Worm (Caenorhabditis elegans) whole organism, L1 larva: Measurements from ENCODE around the gene spon-1.

Experiments used
- C04F5.9 ChIP-seq: sonication (generic microtip); optimal IDR thresholded peaks from 2 replicates; lab custom pipeline; 2016; ENCODE audit warnings: missing genetic modification characterization, missing compliant biosample characterization
- C16A3.4 ChIP-seq: fragments of 150-350 bp; optimal IDR thresholded peaks from 2 replicates; lab custom pipeline; 2014; ENCODE audit warnings: missing biosample characterization, missing genetic modification characterization
- C34B4.2 ChIP-seq: sonication (generic microtip); optimal IDR thresholded peaks from 2 replicates; lab custom pipeline; 2017; ENCODE audit warnings: mild to moderate bottlenecking, missing genetic modification characterization, missing compliant biosample characterization
- F16B12.6 ChIP-seq: fragments of 150-350 bp; optimal IDR thresholded peaks from 2 replicates; lab custom pipeline; 2014; ENCODE audit warnings: missing biosample characterization, missing genetic modification characterization
- Y116A8C.19 ChIP-seq: sonication (generic microtip); optimal IDR thresholded peaks from 2 replicates; lab custom pipeline; 2016; ENCODE audit warnings: missing compliant biosample characterization, missing genetic modification characterization, borderline replicate concordance
- aha-1 ChIP-seq: fragments of 150-350 bp; optimal IDR thresholded peaks from 2 replicates; lab custom pipeline; 2014; ENCODE audit warnings: missing biosample characterization, missing genetic modification characterization
- alr-1 ChIP-seq: fragments of 200-800 bp; sonication (Bioruptor generic); optimal IDR thresholded peaks from 2 replicates; lab custom pipeline; 2018; ENCODE audit warnings: borderline replicate concordance, mild to moderate bottlenecking, missing genetic modification characterization, missing compliant biosample characterization
- ama-1 ChIP-seq: fragments of 150-350 bp; optimal IDR thresholded peaks from 2 replicates; lab custom pipeline; 2014
- ceh-8 ChIP-seq: fragments of 200-800 bp; sonication (Bioruptor generic); optimal IDR thresholded peaks from 2 replicates; lab custom pipeline; 2018; ENCODE audit warnings: mild to moderate bottlenecking, missing genetic modification characterization, moderate library complexity, missing compliant biosample characterization
- ceh-88 ChIP-seq: fragments of 200-800 bp; sonication (Bioruptor generic); IDR thresholded peaks from 2 replicates; pipeline ENCODE4 v1.3.6; 2022; ENCODE audit warnings: missing genetic modification characterization, missing compliant biosample characterization
- ceh-90 ChIP-seq: sonication (generic microtip); optimal IDR thresholded peaks from 2 replicates; lab custom pipeline; 2016; ENCODE audit warnings: missing genetic modification characterization, missing compliant biosample characterization
- dsc-1 ChIP-seq: sonication (generic microtip); optimal IDR thresholded peaks from 2 replicates; lab custom pipeline; 2016; ENCODE audit warnings: mild to moderate bottlenecking, missing genetic modification characterization, missing compliant biosample characterization
- efl-1 ChIP-seq, 4 experiments: fragments of 150-350 bp; optimal IDR thresholded peaks in 3 of 4; peaks in 1 of 4; 1 replicate in 1 of 4; 2 replicates in 3 of 4; lab custom pipeline; 2014; ENCODE audit warnings: missing biosample characterization in 2 of 4, missing genetic modification characterization in 2 of 4, missing genetic modification reagents in 2 of 4
- fkh-10 ChIP-seq: sonication (generic microtip); optimal IDR thresholded peaks from 2 replicates; lab custom pipeline; 2017; ENCODE audit warnings: missing biosample characterization, missing genetic modification reagents, missing genetic modification characterization
- fkh-4 ChIP-seq: sonication (generic microtip); optimal IDR thresholded peaks from 2 replicates; lab custom pipeline; 2016; ENCODE audit warnings: missing compliant biosample characterization, missing genetic modification characterization, borderline replicate concordance
- hlh-4 ChIP-seq: sonication (generic microtip); optimal IDR thresholded peaks from 2 replicates; lab custom pipeline; 2016; ENCODE audit warnings: mild to moderate bottlenecking, missing genetic modification characterization, missing compliant biosample characterization
- hpl-2 ChIP-seq: fragments of 150-350 bp; optimal IDR thresholded peaks from 2 replicates; lab custom pipeline; 2014; ENCODE audit warnings: missing biosample characterization, missing genetic modification reagents, missing genetic modification characterization
- isw-1 ChIP-seq: fragments of 200-800 bp; sonication (Bioruptor generic); IDR thresholded peaks from 2 replicates; pipeline ENCODE4 v1.3.6; 2022; ENCODE audit warnings: missing genetic modification characterization, missing compliant biosample characterization
- jun-1 ChIP-seq: fragments of 150-350 bp; optimal IDR thresholded peaks from 2 replicates; lab custom pipeline; 2014; ENCODE audit warnings: missing biosample characterization, missing genetic modification reagents, missing genetic modification characterization
- lin-14 ChIP-seq: fragments of 200-800 bp; sonication (Bioruptor generic); optimal IDR thresholded peaks from 2 replicates; lab custom pipeline; 2018; ENCODE audit warnings: mild to moderate bottlenecking, missing genetic modification characterization, moderate library complexity, missing compliant biosample characterization
- lin-15B ChIP-seq: fragments of 150-350 bp; sonication (generic microtip); optimal IDR thresholded peaks from 3 replicates; lab custom pipeline; 2014; ENCODE audit warnings: missing biosample characterization, missing genetic modification characterization
- lin-35 ChIP-seq, 2 experiments: fragments of 150-350 bp; optimal IDR thresholded peaks; 2 replicates each; lab custom pipeline; 2014; ENCODE audit warnings: missing biosample characterization in 2 of 2, missing genetic modification characterization in 2 of 2, missing genetic modification reagents in 2 of 2
- lir-3 ChIP-seq: sonication (generic microtip); optimal IDR thresholded peaks from 2 replicates; lab custom pipeline; 2016; ENCODE audit warnings: mild to moderate bottlenecking, missing genetic modification characterization, moderate library complexity, missing compliant biosample characterization; ENCODE audit not compliant: poor library complexity
- lsy-2 ChIP-seq, 2 experiments: fragments of 150-350 bp; optimal IDR thresholded peaks; 2 replicates each; lab custom pipeline; 2014; ENCODE audit warnings: missing biosample characterization in 2 of 2, missing genetic modification characterization in 2 of 2
- mab-9 ChIP-seq: fragments of 200-800 bp; sonication (Bioruptor generic); IDR thresholded peaks from 2 replicates; pipeline ENCODE4 v1.3.6; 2022; ENCODE audit warnings: missing genetic modification reagents, missing genetic modification characterization, missing compliant biosample characterization
- mdl-1 ChIP-seq, 2 experiments: fragments of 150-350 bp; optimal IDR thresholded peaks; 2 replicates each; lab custom pipeline; 2014 to 2017; ENCODE audit warnings: missing biosample characterization in 2 of 2, missing genetic modification characterization in 2 of 2, inconsistent platforms in 1 of 2
- mep-1 ChIP-seq: fragments of 150-350 bp; optimal IDR thresholded peaks from 2 replicates; lab custom pipeline; 2014; ENCODE audit warnings: missing biosample characterization, missing genetic modification characterization
- nhr-12 ChIP-seq: sonication (generic microtip); optimal IDR thresholded peaks from 2 replicates; lab custom pipeline; 2017; ENCODE audit warnings: missing biosample characterization, missing genetic modification characterization
- nhr-19 ChIP-seq: fragments of 200-800 bp; sonication (Bioruptor generic); conservative IDR thresholded peaks from 2 replicates; pipeline ENCODE4 v1.3.6; 2022; ENCODE audit warnings: missing genetic modification characterization, missing compliant biosample characterization
- nhr-237 ChIP-seq: fragments of 150-350 bp; optimal IDR thresholded peaks from 2 replicates; lab custom pipeline; 2014; ENCODE audit warnings: missing biosample characterization, missing genetic modification characterization
- nhr-28 ChIP-seq: fragments of 150-350 bp; optimal IDR thresholded peaks from 2 replicates; lab custom pipeline; 2014; ENCODE audit warnings: missing biosample characterization, missing genetic modification characterization
- nhr-47 ChIP-seq: sonication (generic microtip); optimal IDR thresholded peaks from 2 replicates; lab custom pipeline; 2016; ENCODE audit warnings: mild to moderate bottlenecking, missing genetic modification characterization, moderate library complexity, missing compliant biosample characterization
- nhr-77 ChIP-seq: fragments of 150-350 bp; optimal IDR thresholded peaks from 2 replicates; lab custom pipeline; 2014; ENCODE audit warnings: missing biosample characterization, missing genetic modification characterization
- nhr-85 ChIP-seq: sonication (generic microtip); peaks from one replicate; lab custom pipeline; 2016; ENCODE audit warnings: missing genetic modification characterization, inconsistent platforms, missing compliant biosample characterization
- pag-3 ChIP-seq: sonication (generic microtip); optimal IDR thresholded peaks from 2 replicates; lab custom pipeline; 2017; ENCODE audit warnings: missing genetic modification characterization, mild to moderate bottlenecking, missing compliant biosample characterization, antibody characterized with exemption, borderline replicate concordance; ENCODE audit not compliant: insufficient read depth
- pax-3 ChIP-seq: fragments of 200-800 bp; sonication (Bioruptor generic); optimal IDR thresholded peaks from 2 replicates; lab custom pipeline; 2018; ENCODE audit warnings: mild to moderate bottlenecking, missing genetic modification characterization, moderate library complexity, missing compliant biosample characterization
- skn-1 ChIP-seq: fragments of 150-350 bp; optimal IDR thresholded peaks from 2 replicates; lab custom pipeline; 2014; ENCODE audit warnings: missing biosample characterization, missing genetic modification characterization
- snu-23 ChIP-seq: sonication (generic microtip); optimal IDR thresholded peaks from 2 replicates; lab custom pipeline; 2016; ENCODE audit warnings: missing genetic modification characterization, missing compliant biosample characterization
- sox-4 ChIP-seq: sonication (generic microtip); optimal IDR thresholded peaks from 2 replicates; lab custom pipeline; 2016; ENCODE audit warnings: missing genetic modification characterization, missing compliant biosample characterization
- sup-37 ChIP-seq: fragments of 200-800 bp; sonication (Bioruptor generic); optimal IDR thresholded peaks from 2 replicates; lab custom pipeline; 2018; ENCODE audit warnings: mild to moderate bottlenecking, missing genetic modification characterization, missing compliant biosample characterization
- tbx-2 ChIP-seq: sonication (generic microtip); optimal IDR thresholded peaks from 2 replicates; lab custom pipeline; 2016; ENCODE audit warnings: missing genetic modification characterization, missing compliant biosample characterization
- tlp-1 ChIP-seq: fragments of 150-350 bp; optimal IDR thresholded peaks from 2 replicates; lab custom pipeline; 2014; ENCODE audit warnings: missing biosample characterization, missing genetic modification characterization
- unc-130 ChIP-seq: fragments of 150-350 bp; optimal IDR thresholded peaks from 2 replicates; lab custom pipeline; 2017; ENCODE audit warnings: missing biosample characterization, missing genetic modification characterization, inconsistent platforms
- unc-62 ChIP-seq: fragments of 150-350 bp; optimal IDR thresholded peaks from 2 replicates; lab custom pipeline; 2014; ENCODE audit warnings: missing biosample characterization, missing genetic modification reagents, missing genetic modification characterization
- unc-98 ChIP-seq: fragments of 200-800 bp; sonication (Bioruptor generic); IDR thresholded peaks from 2 replicates; pipeline ENCODE4 v1.3.6; 2022; ENCODE audit warnings: missing genetic modification characterization, missing compliant biosample characterization
- vab-15 ChIP-seq: sonication (generic microtip); optimal IDR thresholded peaks from 2 replicates; lab custom pipeline; 2017; ENCODE audit warnings: missing genotype, mild to moderate bottlenecking, missing genetic modification characterization, missing compliant biosample characterization
- xbp-1 ChIP-seq: sonication (generic microtip); optimal IDR thresholded peaks from 2 replicates; lab custom pipeline; 2016; ENCODE audit warnings: missing genetic modification characterization, missing compliant biosample characterization
- zag-1 ChIP-seq: fragments of 150-350 bp; optimal IDR thresholded peaks from 2 replicates; lab custom pipeline; 2014; ENCODE audit warnings: missing biosample characterization, missing genetic modification characterization
- zip-4 ChIP-seq: fragments of 200-800 bp; sonication (Bioruptor generic); optimal IDR thresholded peaks from 2 replicates; lab custom pipeline; 2018; ENCODE audit warnings: mild to moderate bottlenecking, missing genetic modification characterization, moderate library complexity, missing compliant biosample characterization
- ztf-11 ChIP-seq, 2 experiments: sonication (generic microtip); optimal IDR thresholded peaks; 2 replicates each; lab custom pipeline; 2016 to 2017; ENCODE audit warnings: missing genetic modification characterization in 2 of 2, missing biosample characterization in 1 of 2, missing compliant biosample characterization in 1 of 2
- ztf-4 ChIP-seq: fragments of 150-350 bp; optimal IDR thresholded peaks from 2 replicates; lab custom pipeline; 2014; ENCODE audit warnings: missing biosample characterization, missing genetic modification characterization

The spon-1 gene

DNA sequence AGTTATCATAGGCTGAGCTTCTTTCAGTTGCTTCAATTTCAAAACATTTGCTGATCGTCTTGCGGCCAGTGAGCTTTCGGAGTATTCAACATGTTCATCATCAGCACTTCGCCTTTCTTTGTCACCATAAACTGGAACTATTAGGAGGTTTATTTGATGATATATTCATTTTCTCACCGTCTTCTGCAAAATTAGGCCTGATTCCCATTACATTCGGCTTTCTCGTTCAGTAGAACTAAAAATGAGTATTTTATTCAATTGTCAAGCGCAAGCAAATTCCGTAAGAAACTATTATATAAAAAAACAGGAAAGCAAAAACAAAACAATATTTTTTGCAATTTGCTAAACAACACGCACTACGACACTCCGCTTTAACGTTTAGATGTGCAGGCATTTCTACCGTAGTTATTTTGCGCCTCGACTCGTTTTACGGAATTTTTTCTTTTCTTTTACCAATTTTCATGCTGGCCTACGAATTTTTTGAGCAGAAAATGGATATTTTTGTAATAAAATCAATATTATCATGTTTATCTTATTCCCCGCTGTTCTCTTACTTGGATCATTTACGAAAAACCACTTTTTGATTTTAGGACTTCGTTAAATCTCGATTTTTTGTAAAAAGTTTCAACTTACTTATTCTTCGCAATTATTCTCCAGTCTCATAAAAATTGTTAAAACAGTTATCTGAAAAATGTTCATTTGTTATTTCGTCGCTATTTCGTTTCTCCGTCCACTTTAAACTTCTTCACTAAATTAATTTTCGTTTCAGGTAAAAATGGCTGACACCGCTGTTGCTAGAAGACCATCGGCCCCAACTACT is 11.4 kb upstream of the spon-1 start, which contains the start of the genes farl-11 and rpl-33 (continued):
- peak; percentile 26; the same call in 1 of the 2 replicates for TF ChIP-seq ceh-88 (GFP tag; lab: Robert Waterston, UW)
- peak; percentile 60 for TF ChIP-seq jun-1 (tag; lab: Kevin White, UChicago)
- TF ChIP-seq alr-1 (tag; lab: Kevin White, UChicago): no peak
- peak; percentile 62 for TF ChIP-seq ama-1
- TF ChIP-seq F16B12.6 (tag; lab: Kevin White, UChicago): peak; percentile 70
- no peak for TF ChIP-seq sup-37 (GFP tag; lab: Kevin White, UChicago)
- TF ChIP-seq hpl-2: peak; percentile 52
- TF ChIP-seq sox-4 (tag; lab: Kevin White, UChicago): peak; percentile 45
- TF ChIP-seq mab-9 (GFP tag; lab: Robert Waterston, UW): no peak
- no peak for TF ChIP-seq tlp-1 (tag; lab: Kevin White, UChicago)
- TF ChIP-seq lin-35 (GFP tag; optimal IDR thresholded peaks at IDR 0.05; lab: Kevin White, UChicago): peak; percentile 83 to 93
- no peak for TF ChIP-seq hlh-4 (tag; lab: Kevin White, UChicago)
- no peak for TF ChIP-seq ceh-8 (GFP tag; lab: Kevin White, UChicago)
- peak; percentile 80 for TF ChIP-seq isw-1 (GFP tag; lab: Robert Waterston, UW)
- no peak for TF ChIP-seq C34B4.2
- peak; percentile 87 for TF ChIP-seq nhr-237 (tag; lab: Kevin White, UChicago)
- peak; percentile 89 for TF ChIP-seq unc-130 (tag; lab: Kevin White, UChicago)
- peak in 1 of 2 experiments; percentile 65 for TF ChIP-seq mdl-1 (tag; optimal IDR thresholded peaks at IDR 0.05; lab: Kevin White, UChicago)
- no peak for TF ChIP-seq zag-1 (tag; lab: Kevin White, UChicago)
- TF ChIP-seq zip-4 (GFP tag; lab: Kevin White, UChicago): no peak
- TF ChIP-seq dsc-1 (tag; lab: Kevin White, UChicago): peak; percentile 64
- TF ChIP-seq ceh-90 (tag; lab: Kevin White, UChicago): no peak
- TF ChIP-seq snu-23 (GFP tag; lab: Kevin White, UChicago): peak; percentile 92
- no peak for TF ChIP-seq nhr-28 (tag; lab: Kevin White, UChicago)
- no peak for TF ChIP-seq fkh-4
- TF ChIP-seq Y116A8C.19 (tag; lab: Kevin White, UChicago): no peak
- peak in 1 of 2 experiments; percentile 57 for TF ChIP-seq ztf-11 (tag; optimal IDR thresholded peaks at IDR 0.05; lab: Kevin White, UChicago)
- TF ChIP-seq nhr-85 (tag; lab: Kevin White, UChicago): peak; percentile 90
- peak; percentile 98 to 100 for TF ChIP-seq lsy-2 (tag; optimal IDR thresholded peaks at IDR 0.05; lab: Kevin White, UChicago)
- TF ChIP-seq aha-1 (tag; lab: Kevin White, UChicago): no peak
- TF ChIP-seq skn-1 (tag; lab: Kevin White, UChicago): peak; percentile 93
- peak; percentile 34 for TF ChIP-seq pax-3 (tag; lab: Kevin White, UChicago)
- TF ChIP-seq lir-3 (tag; lab: Kevin White, UChicago): peak; percentile 58
- no peak for TF ChIP-seq nhr-12 (tag; lab: Kevin White, UChicago)
- TF ChIP-seq lin-14 (GFP tag; lab: Kevin White, UChicago): peak; percentile 85
- TF ChIP-seq mep-1: peak; percentile 96
- peak; percentile 81 for TF ChIP-seq tbx-2 (tag; lab: Kevin White, UChicago)
- TF ChIP-seq nhr-77: peak; percentile 80
- no peak for TF ChIP-seq pag-3
- TF ChIP-seq xbp-1 (tag; lab: Kevin White, UChicago): peak; percentile 81
- TF ChIP-seq unc-98 (GFP tag; lab: Robert Waterston, UW): no peak
- peak; percentile 83 for TF ChIP-seq nhr-47
- TF ChIP-seq lin-15B (tag; lab: Kevin White, UChicago): peak; percentile 98
- peak; percentile 77 for TF ChIP-seq nhr-19 (GFP tag; lab: Robert Waterston, UW)
- no peak for TF ChIP-seq ztf-4 (tag; lab: Kevin White, UChicago)
- peak; percentile 95 for TF ChIP-seq C16A3.4 (tag; lab: Kevin White, UChicago)
- no peak for TF ChIP-seq vab-15
- TF ChIP-seq efl-1 (optimal IDR thresholded peaks at IDR 0.05; lab: Kevin White, UChicago): peak; percentile 84 to 86
- peak; percentile 79 to 97 for TF ChIP-seq efl-1 (GFP tag; optimal IDR thresholded peaks at IDR 0.05 in 1 of 2; lab: Kevin White, UChicago)
- TF ChIP-seq unc-62 (GFP tag; lab: Kevin White, UChicago): no peak
- TF ChIP-seq fkh-10 (GFP tag; lab: Kevin White, UChicago): peak; percentile 33
- TF ChIP-seq C04F5.9: peak; percentile 58
